Fruit fly (Drosophila melanogaster): ENCODE results near the gene CG13482.

CG13482 gene

dm6 chr3L:14321858-14322257 is 7.3 kb upstream of the CG13482 start:
- TF ChIP-seq CG32264 (GFP tag; optimal IDR thresholded peaks at IDR 0.05) (no peak), dl (GFP tag; optimal IDR thresholded peaks at IDR 0.05; ENCODE audit: insufficient read depth in 1 of 2, partially characterized antibody in 2 of 2) (no peak), Vsx2 (GFP tag; optimal IDR thresholded peaks at IDR 0.05; ENCODE audit: partially characterized antibody) (no peak), Hr83 (GFP tag; optimal IDR thresholded peaks at IDR 0.05; ENCODE audit: poor library complexity, severe bottlenecking) (no peak), Dfd (GFP tag; optimal IDR thresholded peaks at IDR 0.05) (peak; percentile 59), rgr (GFP tag; optimal IDR thresholded peaks at IDR 0.05) (no peak), CG9705 (GFP tag; optimal IDR thresholded peaks at IDR 0.05) (no peak), OdsH (GFP tag; optimal IDR thresholded peaks at IDR 0.05) (no peak)

DNA sequence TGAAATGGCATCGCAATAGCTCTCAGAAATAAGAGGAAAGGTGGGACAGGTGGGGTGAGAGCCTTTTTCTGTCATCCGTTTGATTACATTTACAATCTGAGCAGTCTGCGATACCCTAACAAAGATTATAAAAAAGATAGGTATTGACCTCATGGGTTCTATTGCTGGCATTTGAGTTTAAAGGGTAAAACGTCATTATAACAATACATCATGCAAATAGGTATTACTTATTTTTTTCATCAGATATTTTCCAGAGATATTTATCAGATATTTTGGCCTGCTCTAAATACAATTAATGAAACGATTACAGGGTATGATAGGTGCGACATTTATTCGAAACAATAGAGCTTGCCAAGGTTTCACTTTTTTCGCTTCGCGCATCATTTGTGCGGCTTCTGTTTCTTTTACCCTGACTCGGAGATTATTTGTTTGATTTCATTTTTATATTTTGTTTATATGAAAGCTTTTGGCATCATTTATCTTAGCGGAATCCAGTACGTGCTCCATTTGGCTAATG is 6.8 kb upstream of the CG13482 start:
- TF ChIP-seq woc (GFP tag; optimal IDR thresholded peaks at IDR 0.05) (peak; percentile 43), h (GFP tag; optimal IDR thresholded peaks at IDR 0.05) (peak; percentile 40), rgr (GFP tag; optimal IDR thresholded peaks at IDR 0.05) (peak; percentile 22), sage (GFP tag; optimal IDR thresholded peaks at IDR 0.05) (no peak)

DNA sequence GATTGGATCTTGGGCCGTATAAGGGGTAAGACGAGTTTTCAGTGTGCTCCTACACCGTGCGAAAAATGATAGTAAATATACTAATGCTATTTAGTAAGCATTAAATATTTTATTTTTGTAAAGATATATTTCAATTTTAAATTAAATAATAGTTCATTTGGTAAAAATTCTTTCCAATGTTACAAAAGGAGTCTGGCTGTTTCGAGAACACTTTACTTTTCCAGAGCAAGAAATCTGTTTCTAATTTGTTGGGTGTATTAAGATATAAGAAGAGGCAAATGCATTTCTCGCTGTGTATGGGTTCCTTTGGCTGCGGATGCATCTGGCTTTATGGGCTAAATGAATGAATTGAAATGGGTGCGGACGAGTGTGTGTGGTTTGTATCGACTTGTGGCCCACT is 3.9 kb upstream of the CG13482 start:
- TF ChIP-seq h (GFP tag; optimal IDR thresholded peaks at IDR 0.05) (peak; percentile 1), foxo (GFP tag; optimal IDR thresholded peaks at IDR 0.05) (peak in 1 of 2 experiments; percentile 35), usp (GFP tag; optimal IDR thresholded peaks at IDR 0.05) (no peak), N (GFP tag; optimal IDR thresholded peaks at IDR 0.05) (no peak), Dfd (GFP tag; optimal IDR thresholded peaks at IDR 0.05) (no peak), HLH106 (tag; optimal IDR thresholded peaks at IDR 0.05) (peak; percentile 45), Vsx2 (GFP tag; optimal IDR thresholded peaks at IDR 0.05; ENCODE audit: partially characterized antibody) (no peak), psq (GFP tag; optimal IDR thresholded peaks at IDR 0.05) (peak; percentile 3), Dif (GFP tag; optimal IDR thresholded peaks at IDR 0.05; ENCODE audit: partially characterized antibody) (no peak), Sp1 (GFP tag; optimal IDR thresholded peaks at IDR 0.05) (peak; percentile 31), fru (GFP tag; optimal IDR thresholded peaks at IDR 0.05) (peak; percentile 13)

DNA sequence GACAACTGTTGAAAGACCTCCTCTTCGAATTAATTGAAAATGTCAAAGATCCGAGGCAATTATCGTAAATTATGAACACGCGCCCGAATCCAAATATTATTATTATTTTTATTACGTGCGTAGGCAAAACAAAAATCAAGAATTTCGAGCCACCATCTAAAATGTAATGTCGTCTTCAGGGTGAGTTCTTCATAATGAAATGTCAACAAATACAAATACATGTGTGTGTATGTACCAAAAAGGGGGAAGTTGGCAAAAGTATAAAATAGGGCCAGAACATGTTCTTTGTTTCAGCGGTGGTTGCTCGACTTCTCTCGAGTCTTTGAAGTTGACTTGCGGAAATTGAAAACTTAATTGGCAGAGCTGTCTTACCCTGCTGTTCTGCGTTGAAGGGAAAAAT is 2.9 kb upstream of the CG13482 start:
- TF ChIP-seq Sp1 (GFP tag; optimal IDR thresholded peaks at IDR 0.05) (no peak), dl (GFP tag; optimal IDR thresholded peaks at IDR 0.05; ENCODE audit: insufficient read depth in 1 of 2, partially characterized antibody in 2 of 2) (no peak), CG32264 (GFP tag; optimal IDR thresholded peaks at IDR 0.05) (no peak), pan (optimal IDR thresholded peaks at IDR 0.05) (no peak), sv (GFP tag; optimal IDR thresholded peaks at IDR 0.05) (no peak), usp (GFP tag; optimal IDR thresholded peaks at IDR 0.05) (no peak), ey (GFP tag; optimal IDR thresholded peaks at IDR 0.05) (no peak), psq (GFP tag; optimal IDR thresholded peaks at IDR 0.05) (no peak), brk (GFP tag; optimal IDR thresholded peaks at IDR 0.05) (no peak), dmrt93B (GFP tag; optimal IDR thresholded peaks at IDR 0.05) (no peak), Hr83 (GFP tag; optimal IDR thresholded peaks at IDR 0.05; ENCODE audit: poor library complexity, severe bottlenecking) (no peak), HLH106 (tag; optimal IDR thresholded peaks at IDR 0.05) (no peak), Rel (GFP tag; optimal IDR thresholded peaks at IDR 0.05) (no peak), Rel (tag; optimal IDR thresholded peaks at IDR 0.05) (no peak), Hr78 (GFP tag; optimal IDR thresholded peaks at IDR 0.05) (no peak), rgr (GFP tag; optimal IDR thresholded peaks at IDR 0.05) (no peak), h (GFP tag; optimal IDR thresholded peaks at IDR 0.05) (no peak), jim (GFP tag; optimal IDR thresholded peaks at IDR 0.05) (no peak)

DNA sequence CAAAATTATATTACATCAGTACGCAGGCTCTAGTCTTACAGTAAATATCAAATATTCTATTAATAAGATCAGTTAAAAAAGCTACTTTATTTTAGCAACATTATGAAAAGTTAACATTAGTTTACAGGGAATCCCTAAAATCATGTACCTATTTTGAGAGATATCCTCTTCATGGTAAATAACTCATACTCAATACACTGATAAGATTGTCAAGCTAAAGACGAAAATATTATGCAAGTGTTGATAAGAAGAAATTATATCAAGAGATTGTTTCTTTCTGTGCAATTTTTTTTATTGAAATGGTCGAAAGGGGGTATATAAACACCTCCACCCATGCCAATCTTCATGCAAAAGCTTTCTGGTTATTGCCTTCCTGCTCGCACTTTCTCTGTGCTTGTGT is 709 bp upstream of the CG13482 start:
- TF ChIP-seq Rel (GFP tag; optimal IDR thresholded peaks at IDR 0.05) = no peak
- TF ChIP-seq Rel (tag; optimal IDR thresholded peaks at IDR 0.05) = peak; percentile 24
- TF ChIP-seq dmrt93B (GFP tag; optimal IDR thresholded peaks at IDR 0.05) = no peak
- no peak for TF ChIP-seq OdsH (GFP tag; optimal IDR thresholded peaks at IDR 0.05)
- TF ChIP-seq Dfd (GFP tag; optimal IDR thresholded peaks at IDR 0.05) = no peak
- peak; percentile 6 for TF ChIP-seq rgr (GFP tag; optimal IDR thresholded peaks at IDR 0.05)
- TF ChIP-seq brk (GFP tag; optimal IDR thresholded peaks at IDR 0.05) = no peak
- TF ChIP-seq Myc (optimal IDR thresholded peaks at IDR 0.05) = no peak
- no peak for TF ChIP-seq lola (GFP tag; optimal IDR thresholded peaks at IDR 0.05)
- TF ChIP-seq Vsx2 (GFP tag; optimal IDR thresholded peaks at IDR 0.05; ENCODE audit: partially characterized antibody) = no peak
- no peak for TF ChIP-seq Dif (GFP tag; optimal IDR thresholded peaks at IDR 0.05; ENCODE audit: partially characterized antibody)
- TF ChIP-seq Hr78 (GFP tag; optimal IDR thresholded peaks at IDR 0.05) = no peak
- no peak for TF ChIP-seq pan (optimal IDR thresholded peaks at IDR 0.05)
- TF ChIP-seq usp (GFP tag; optimal IDR thresholded peaks at IDR 0.05) = no peak
- no peak for TF ChIP-seq CrebA (GFP tag; optimal IDR thresholded peaks at IDR 0.05; ENCODE audit: borderline replicate concordance)
- TF ChIP-seq jim (GFP tag; optimal IDR thresholded peaks at IDR 0.05) = no peak
- no peak for TF ChIP-seq dl (GFP tag; optimal IDR thresholded peaks at IDR 0.05; ENCODE audit: insufficient read depth in 1 of 2, partially characterized antibody in 2 of 2)
- TF ChIP-seq tai (GFP tag; optimal IDR thresholded peaks at IDR 0.05) = no peak
- TF ChIP-seq sv (GFP tag; optimal IDR thresholded peaks at IDR 0.05) = no peak
- peak; percentile 18 for TF ChIP-seq psq (GFP tag; optimal IDR thresholded peaks at IDR 0.05)
- no peak for TF ChIP-seq CG32264 (GFP tag; optimal IDR thresholded peaks at IDR 0.05)
- TF ChIP-seq ey (GFP tag; optimal IDR thresholded peaks at IDR 0.05) = peak; percentile 7
- no peak for TF ChIP-seq fru (GFP tag; optimal IDR thresholded peaks at IDR 0.05)
- peak; percentile 1 for TF ChIP-seq woc (GFP tag; optimal IDR thresholded peaks at IDR 0.05)
- peak; percentile 41 for TF ChIP-seq h (GFP tag; optimal IDR thresholded peaks at IDR 0.05)
- TF ChIP-seq Hnf4 (GFP tag; optimal IDR thresholded peaks at IDR 0.05) = no peak
- TF ChIP-seq foxo (GFP tag; optimal IDR thresholded peaks at IDR 0.05) = peak in 1 of 2 experiments; percentile 25

All from whole organism, wandering third instar larva.